Fruit fly (Drosophila melanogaster) S2 (cell line): ENCODE measurements around the gene Gr28b.

ENCODE experiments used
- CG8478 ChIP-seq: fragments of >200 bp; optimal IDR thresholded peaks from 2 replicates; lab custom pipeline; 2018
- CTCF ChIP-seq, 2 experiments: fragments of >200 bp; optimal IDR thresholded peaks; 2 replicates each; lab custom pipeline; 2018

The Gr28b gene

DNA sequence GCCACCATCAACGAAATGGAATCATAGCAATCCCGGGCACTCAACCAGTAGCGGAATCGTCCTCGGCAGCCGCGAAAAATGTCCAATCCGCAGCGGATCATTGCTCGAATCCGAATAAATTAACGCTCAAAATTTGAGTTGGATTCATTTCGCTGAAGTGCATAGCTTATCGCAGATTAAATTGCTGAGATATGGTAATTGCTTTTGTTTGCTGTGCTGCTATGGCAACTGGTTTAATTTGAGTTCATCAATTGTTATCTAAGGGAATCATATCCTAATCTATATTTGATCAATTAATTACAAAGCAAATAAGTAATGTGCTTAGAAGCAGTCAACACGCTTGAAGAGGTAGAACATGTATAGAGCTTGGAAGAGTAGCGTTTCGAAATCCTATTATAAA lies at the start of gene Gr28b:
Gene Gr28b (minus strand): TSS at position 101 of the 400 bp plus-strand sequence.
- TF ChIP-seq CTCF (optimal IDR thresholded peaks at IDR 0.05; lab: Kevin White, UChicago) (no peak), CG8478 (lab: Kevin White, UChicago) (no peak)

DNA sequence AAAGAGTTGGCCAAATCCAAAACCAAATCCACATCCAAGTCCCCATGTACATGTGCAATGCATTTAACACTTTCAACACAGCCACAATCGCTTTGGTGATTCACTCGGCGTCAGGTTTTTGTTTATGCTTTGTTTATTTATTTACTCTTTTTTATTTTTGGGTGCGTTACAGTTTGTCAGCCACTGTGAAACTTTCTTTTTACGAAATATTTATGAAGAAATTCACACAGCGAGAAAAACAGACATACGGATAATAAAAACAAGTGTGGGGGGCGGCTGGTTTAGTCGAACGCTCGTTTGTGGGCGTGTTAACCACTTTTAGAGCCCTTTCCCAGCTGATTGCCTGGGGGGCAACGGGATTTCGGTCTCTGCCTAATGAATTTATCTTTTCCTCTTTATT lies 46.8 kb upstream of the Gr28b start:
- TF ChIP-seq CG8478 (lab: Kevin White, UChicago) (no peak), CTCF (optimal IDR thresholded peaks at IDR 0.05; lab: Kevin White, UChicago) (no peak)

dm6 chr2L:7508463-7508862 lies 46.4 kb upstream of the Gr28b start:
- TF ChIP-seq CG8478 (lab: Kevin White, UChicago) = no peak
- TF ChIP-seq CTCF (optimal IDR thresholded peaks at IDR 0.05; lab: Kevin White, UChicago) = no peak

DNA sequence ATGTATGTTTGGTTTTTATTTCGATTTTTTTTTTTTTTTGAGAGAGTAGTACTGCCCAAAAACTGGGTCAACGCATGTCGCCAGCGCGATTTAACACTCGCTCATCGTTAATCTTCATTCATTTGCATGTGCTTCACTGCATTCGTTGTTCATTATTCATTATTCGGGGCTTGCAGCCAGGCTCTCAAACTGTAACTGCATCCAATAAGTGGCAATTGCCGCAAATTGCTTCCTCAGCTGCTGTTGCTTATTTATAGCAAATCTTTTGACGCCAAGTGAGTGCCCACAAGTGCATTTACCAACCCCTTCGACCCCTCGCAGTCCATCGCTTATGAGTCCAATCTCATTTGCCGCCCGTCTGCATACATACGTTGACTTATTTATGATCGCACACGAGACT lies 45.4 kb upstream of the Gr28b start:
- TF ChIP-seq CTCF (optimal IDR thresholded peaks at IDR 0.05; lab: Kevin White, UChicago) (no peak), CG8478 (lab: Kevin White, UChicago) (no peak)

dm6 chr2L:7505976-7506375 lies 43.9 kb upstream of the Gr28b start:
- TF ChIP-seq CG8478 (lab: Kevin White, UChicago) (no peak), CTCF (optimal IDR thresholded peaks at IDR 0.05; lab: Kevin White, UChicago) (no peak)

dm6 chr2L:7504529-7504928 lies 42.5 kb upstream of the Gr28b start:
- TF ChIP-seq CG8478 (lab: Kevin White, UChicago) (no peak), CTCF (optimal IDR thresholded peaks at IDR 0.05; lab: Kevin White, UChicago) (no peak)

DNA sequence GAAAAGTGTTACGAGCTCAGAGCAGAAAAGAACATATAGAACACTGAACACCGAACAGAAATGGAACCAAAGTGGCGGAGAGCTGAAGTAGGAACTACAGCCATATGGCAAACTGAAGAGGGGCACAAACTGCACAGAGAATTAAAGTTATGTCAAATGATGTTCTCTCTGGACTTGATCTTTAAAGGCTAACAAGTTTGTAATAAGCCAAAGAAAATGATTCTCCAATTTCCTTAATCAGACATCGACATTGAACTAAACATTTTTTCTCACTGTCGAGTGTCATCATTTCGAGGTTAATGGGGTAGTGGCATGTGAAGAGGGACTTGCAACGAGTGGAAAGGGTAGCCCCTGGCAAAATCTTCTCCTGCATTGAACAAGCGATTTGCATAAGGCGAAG lies 41.7 kb upstream of the Gr28b start:
- TF ChIP-seq CTCF (optimal IDR thresholded peaks at IDR 0.05; lab: Kevin White, UChicago) (no peak), CG8478 (lab: Kevin White, UChicago) (no peak)

DNA sequence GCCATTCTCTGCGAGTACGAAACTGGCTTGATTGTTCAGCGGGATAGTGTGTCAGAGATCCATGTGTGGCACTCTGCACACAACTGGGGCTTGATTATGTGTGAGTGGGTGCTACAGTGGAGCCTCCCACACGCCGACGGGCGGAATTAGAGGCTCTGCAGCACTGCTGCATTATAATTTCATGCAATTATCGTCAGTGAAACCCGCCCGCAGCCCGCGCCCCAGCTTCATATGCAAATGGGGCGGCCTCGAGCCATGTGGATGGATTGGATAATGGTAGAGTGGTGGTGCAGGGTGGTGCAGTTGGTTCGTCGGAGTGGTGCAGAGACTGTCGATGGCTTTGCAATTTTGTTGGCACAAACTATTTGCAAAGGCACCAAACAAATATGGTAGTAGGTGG lies 39.7 kb upstream of the Gr28b start:
- TF ChIP-seq CTCF (optimal IDR thresholded peaks at IDR 0.05; lab: Kevin White, UChicago) (no peak), CG8478 (lab: Kevin White, UChicago) (no peak)

dm6 chr2L:7498208-7498607 lies 36.2 kb upstream of the Gr28b start:
- TF ChIP-seq CG8478 (lab: Kevin White, UChicago) (no peak), CTCF (optimal IDR thresholded peaks at IDR 0.05; lab: Kevin White, UChicago) (no peak)

DNA sequence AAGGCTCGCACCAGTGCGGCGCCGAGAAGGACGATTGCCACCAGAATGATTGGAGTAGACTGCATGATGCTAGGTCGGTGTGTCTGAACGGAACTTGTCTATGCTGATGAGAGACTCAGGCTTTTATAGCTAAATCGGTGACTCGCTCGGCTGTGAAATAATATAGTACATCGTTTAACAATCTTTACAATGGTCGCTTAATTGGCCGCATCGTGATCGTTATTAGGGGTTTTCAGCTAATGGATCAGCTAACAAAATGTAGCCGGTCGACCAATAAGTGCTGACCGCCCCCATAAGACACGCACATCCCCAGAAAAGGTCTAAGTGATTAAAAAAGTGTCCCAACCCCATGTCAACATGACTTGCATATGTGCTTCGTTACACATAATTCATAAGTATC lies 35.2 kb upstream of the Gr28b start, which contains the start of gene Obp28a:
Gene Obp28a (minus strand): TSS at position 101 of the 400 bp plus-strand sequence.
- no peak for TF ChIP-seq CG8478 (lab: Kevin White, UChicago)
- no peak for TF ChIP-seq CTCF (optimal IDR thresholded peaks at IDR 0.05; lab: Kevin White, UChicago)

dm6 chr2L:7495987-7496503 lies 34.0 kb upstream of the Gr28b start, which contains the start of gene Ziz:
Gene Ziz (minus strand): TSS chr2L:7496307.
- TF ChIP-seq CG8478 (lab: Kevin White, UChicago) = no peak
- peak; percentile 63 to 74 for TF ChIP-seq CTCF (optimal IDR thresholded peaks at IDR 0.05; lab: Kevin White, UChicago)

- TF ChIP-seq CTCF (optimal IDR thresholded peaks at IDR 0.05; lab: Kevin White, UChicago) (no peak), CG8478 (lab: Kevin White, UChicago) (no peak)
Measured at dm6 chr2L:7495294-7495986, 33.4 kb upstream of the Gr28b start.

- TF ChIP-seq CG8478 (lab: Kevin White, UChicago) = no peak
- no peak for TF ChIP-seq CTCF (optimal IDR thresholded peaks at IDR 0.05; lab: Kevin White, UChicago)
Measured at dm6 chr2L:7494341-7495293, 32.6 kb upstream of the Gr28b start.

DNA sequence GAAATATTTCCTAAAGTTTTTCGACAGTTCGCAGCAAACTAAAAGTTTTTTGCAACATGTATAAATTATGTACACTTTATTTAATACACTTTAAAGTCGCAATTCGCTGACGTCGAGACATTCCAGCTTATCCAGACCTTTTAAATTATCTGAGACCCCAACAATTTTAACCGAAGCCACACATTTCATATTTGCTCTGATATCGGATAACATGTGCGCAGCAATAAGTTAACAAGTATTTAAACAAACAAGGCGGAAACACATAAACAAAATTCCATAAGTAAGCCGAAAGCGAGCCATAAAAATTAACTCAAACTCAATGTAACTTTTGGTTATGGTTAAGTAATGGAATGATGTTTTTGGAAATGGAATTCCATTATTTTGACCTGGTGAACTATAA lies 31.4 kb upstream of the Gr28b start:
- no peak for TF ChIP-seq CTCF (optimal IDR thresholded peaks at IDR 0.05; lab: Kevin White, UChicago)
- no peak for TF ChIP-seq CG8478 (lab: Kevin White, UChicago)

DNA sequence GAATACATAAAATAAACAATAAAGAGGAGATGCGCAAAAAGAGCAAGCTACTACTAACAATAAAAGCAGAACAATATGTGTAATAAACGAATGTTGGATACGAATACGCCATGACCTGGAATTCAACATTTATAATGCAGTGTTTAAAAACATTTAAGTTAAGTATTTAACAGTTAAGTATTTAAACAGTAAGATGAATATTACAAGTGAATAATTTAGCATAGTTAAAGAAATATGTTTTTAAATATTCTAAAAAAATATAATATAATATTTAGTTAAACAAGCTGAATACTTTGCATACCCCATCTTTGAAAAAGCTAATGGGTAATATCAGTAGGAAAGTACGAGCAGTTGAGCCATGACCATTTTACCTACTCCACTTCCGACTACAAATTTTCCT lies 30.5 kb upstream of the Gr28b start:
- TF ChIP-seq CTCF (optimal IDR thresholded peaks at IDR 0.05; lab: Kevin White, UChicago) (no peak), CG8478 (lab: Kevin White, UChicago) (no peak)
